Worm (Caenorhabditis elegans) whole organism, L1 larva: ENCODE data around the gene spd-3.

ENCODE experiments used
- C04F5.9 ChIP-seq: sonication (generic microtip); optimal IDR thresholded peaks from 2 replicates; lab custom pipeline; 2016; ENCODE audit warnings: missing genetic modification characterization, missing compliant biosample characterization
- Y116A8C.19 ChIP-seq: sonication (generic microtip); optimal IDR thresholded peaks from 2 replicates; lab custom pipeline; 2016; ENCODE audit warnings: missing compliant biosample characterization, missing genetic modification characterization, borderline replicate concordance
- aha-1 ChIP-seq: fragments of 150-350 bp; optimal IDR thresholded peaks from 2 replicates; lab custom pipeline; 2014; ENCODE audit warnings: missing biosample characterization, missing genetic modification characterization
- alr-1 ChIP-seq: fragments of 200-800 bp; sonication (Bioruptor generic); optimal IDR thresholded peaks from 2 replicates; lab custom pipeline; 2018; ENCODE audit warnings: borderline replicate concordance, mild to moderate bottlenecking, missing genetic modification characterization, missing compliant biosample characterization
- aly-2 ChIP-seq: fragments of 150-350 bp; optimal IDR thresholded peaks from 2 replicates; lab custom pipeline; 2014; ENCODE audit warnings: missing biosample characterization, missing genetic modification characterization
- ama-1 ChIP-seq: fragments of 150-350 bp; optimal IDR thresholded peaks from 2 replicates; lab custom pipeline; 2014
- blmp-1 ChIP-seq: fragments of 150-350 bp; optimal IDR thresholded peaks from 2 replicates; lab custom pipeline; 2014; ENCODE audit warnings: missing biosample characterization, missing genetic modification characterization
- ceh-82 ChIP-seq, 3 experiments: fragments of 150-350 bp in 1 of 3; sonication (generic microtip) in 2 of 3; optimal IDR thresholded peaks; 2 replicates each; lab custom pipeline; 2014 to 2017; ENCODE audit warnings: missing biosample characterization in 3 of 3, missing genetic modification characterization in 3 of 3
- ceh-88 ChIP-seq: fragments of 200-800 bp; sonication (Bioruptor generic); IDR thresholded peaks from 2 replicates; pipeline ENCODE4 v1.3.6; 2022; ENCODE audit warnings: missing genetic modification characterization, missing compliant biosample characterization
- ceh-90 ChIP-seq: sonication (generic microtip); optimal IDR thresholded peaks from 2 replicates; lab custom pipeline; 2016; ENCODE audit warnings: missing genetic modification characterization, missing compliant biosample characterization
- ces-1 ChIP-seq: fragments of 150-350 bp; optimal IDR thresholded peaks from 2 replicates; lab custom pipeline; 2014; ENCODE audit warnings: missing biosample characterization, missing genetic modification reagents, missing genetic modification characterization
- dpl-1 ChIP-seq, 3 experiments: fragments of 150-350 bp in 2 of 3; sonication (generic microtip) in 1 of 3; optimal IDR thresholded peaks; 2 replicates each; lab custom pipeline; 2014 to 2017; ENCODE audit warnings: missing biosample characterization in 3 of 3, missing genetic modification characterization in 3 of 3, missing genetic modification reagents in 3 of 3
- dsc-1 ChIP-seq: sonication (generic microtip); optimal IDR thresholded peaks from 2 replicates; lab custom pipeline; 2016; ENCODE audit warnings: mild to moderate bottlenecking, missing genetic modification characterization, missing compliant biosample characterization
- egl-13 ChIP-seq: sonication (generic microtip); optimal IDR thresholded peaks from 2 replicates; lab custom pipeline; 2016; ENCODE audit warnings: missing genotype, missing genetic modification reagents, missing genetic modification characterization, missing compliant biosample characterization
- egl-27 ChIP-seq, 2 experiments: fragments of 150-350 bp in 1 of 2; sonication (generic microtip); optimal IDR thresholded peaks; 3 replicates each; lab custom pipeline; 2017 to 2018; ENCODE audit warnings: missing biosample characterization in 2 of 2, missing genetic modification characterization in 2 of 2, missing genetic modification reagents in 2 of 2
- elt-3 ChIP-seq, 6 experiments: fragments of 150-350 bp in 1 of 6; sonication (generic microtip); optimal IDR thresholded peaks; 2 replicates each; lab custom pipeline; 2017 to 2018; ENCODE audit warnings: missing biosample characterization in 6 of 6, missing genetic modification characterization in 6 of 6, inconsistent platforms in 1 of 6
- fkh-10 ChIP-seq: sonication (generic microtip); optimal IDR thresholded peaks from 2 replicates; lab custom pipeline; 2017; ENCODE audit warnings: missing biosample characterization, missing genetic modification reagents, missing genetic modification characterization
- fkh-4 ChIP-seq: sonication (generic microtip); optimal IDR thresholded peaks from 2 replicates; lab custom pipeline; 2016; ENCODE audit warnings: missing compliant biosample characterization, missing genetic modification characterization, borderline replicate concordance
- fkh-8 ChIP-seq: sonication (generic microtip); optimal IDR thresholded peaks from 2 replicates; lab custom pipeline; 2016; ENCODE audit warnings: mild to moderate bottlenecking, missing genetic modification characterization, missing compliant biosample characterization
- grh-1 ChIP-seq: fragments of 200-800 bp; sonication (Bioruptor generic); IDR thresholded peaks from 2 replicates; pipeline ENCODE4 v1.3.6; 2022; ENCODE audit warnings: missing genetic modification reagents, missing genetic modification characterization, missing compliant biosample characterization
- irx-1 ChIP-seq: sonication (generic microtip); optimal IDR thresholded peaks from 2 replicates; lab custom pipeline; 2016; ENCODE audit warnings: missing genetic modification characterization, missing compliant biosample characterization
- jun-1 ChIP-seq: fragments of 150-350 bp; optimal IDR thresholded peaks from 2 replicates; lab custom pipeline; 2014; ENCODE audit warnings: missing biosample characterization, missing genetic modification reagents, missing genetic modification characterization
- lin-14 ChIP-seq: fragments of 200-800 bp; sonication (Bioruptor generic); optimal IDR thresholded peaks from 2 replicates; lab custom pipeline; 2018; ENCODE audit warnings: mild to moderate bottlenecking, missing genetic modification characterization, moderate library complexity, missing compliant biosample characterization
- lin-15B ChIP-seq: fragments of 150-350 bp; sonication (generic microtip); optimal IDR thresholded peaks from 3 replicates; lab custom pipeline; 2014; ENCODE audit warnings: missing biosample characterization, missing genetic modification characterization
- lin-35 ChIP-seq, 2 experiments: fragments of 150-350 bp; optimal IDR thresholded peaks; 2 replicates each; lab custom pipeline; 2014; ENCODE audit warnings: missing biosample characterization in 2 of 2, missing genetic modification characterization in 2 of 2, missing genetic modification reagents in 2 of 2
- lin-39 ChIP-seq: fragments of 150-350 bp; optimal IDR thresholded peaks from 2 replicates; lab custom pipeline; 2014; ENCODE audit warnings: missing biosample characterization, missing genetic modification reagents, missing genetic modification characterization
- lsy-2 ChIP-seq, 2 experiments: fragments of 150-350 bp; optimal IDR thresholded peaks; 2 replicates each; lab custom pipeline; 2014; ENCODE audit warnings: missing biosample characterization in 2 of 2, missing genetic modification characterization in 2 of 2
- mep-1 ChIP-seq: fragments of 150-350 bp; optimal IDR thresholded peaks from 2 replicates; lab custom pipeline; 2014; ENCODE audit warnings: missing biosample characterization, missing genetic modification characterization
- nhr-19 ChIP-seq: fragments of 200-800 bp; sonication (Bioruptor generic); conservative IDR thresholded peaks from 2 replicates; pipeline ENCODE4 v1.3.6; 2022; ENCODE audit warnings: missing genetic modification characterization, missing compliant biosample characterization
- nhr-237 ChIP-seq: fragments of 150-350 bp; optimal IDR thresholded peaks from 2 replicates; lab custom pipeline; 2014; ENCODE audit warnings: missing biosample characterization, missing genetic modification characterization
- nhr-47 ChIP-seq: sonication (generic microtip); optimal IDR thresholded peaks from 2 replicates; lab custom pipeline; 2016; ENCODE audit warnings: mild to moderate bottlenecking, missing genetic modification characterization, moderate library complexity, missing compliant biosample characterization
- nhr-71 ChIP-seq: sonication (generic microtip); optimal IDR thresholded peaks from 2 replicates; lab custom pipeline; 2016; ENCODE audit warnings: mild to moderate bottlenecking, missing genetic modification characterization, moderate library complexity, missing compliant biosample characterization
- nhr-76 ChIP-seq: sonication (generic microtip); optimal IDR thresholded peaks from 2 replicates; lab custom pipeline; 2017; ENCODE audit warnings: missing biosample characterization, missing genetic modification characterization
- nhr-77 ChIP-seq: fragments of 150-350 bp; optimal IDR thresholded peaks from 2 replicates; lab custom pipeline; 2014; ENCODE audit warnings: missing biosample characterization, missing genetic modification characterization
- nhr-85 ChIP-seq: sonication (generic microtip); peaks from one replicate; lab custom pipeline; 2016; ENCODE audit warnings: missing genetic modification characterization, inconsistent platforms, missing compliant biosample characterization
- pax-3 ChIP-seq: fragments of 200-800 bp; sonication (Bioruptor generic); optimal IDR thresholded peaks from 2 replicates; lab custom pipeline; 2018; ENCODE audit warnings: mild to moderate bottlenecking, missing genetic modification characterization, moderate library complexity, missing compliant biosample characterization
- pqm-1 ChIP-seq: sonication (generic microtip); optimal IDR thresholded peaks from 3 replicates; lab custom pipeline; 2017; ENCODE audit warnings: missing biosample characterization, missing genetic modification characterization
- rnt-1 ChIP-seq: sonication (generic microtip); optimal IDR thresholded peaks from 2 replicates; lab custom pipeline; 2016; ENCODE audit warnings: mild to moderate bottlenecking, missing genetic modification characterization, moderate library complexity, missing compliant biosample characterization
- snpc-4 ChIP-seq: fragments of 150-350 bp; optimal IDR thresholded peaks from 2 replicates; lab custom pipeline; 2014; ENCODE audit warnings: missing biosample characterization, missing genetic modification characterization
- snu-23 ChIP-seq: sonication (generic microtip); optimal IDR thresholded peaks from 2 replicates; lab custom pipeline; 2016; ENCODE audit warnings: missing genetic modification characterization, missing compliant biosample characterization
- sox-4 ChIP-seq: sonication (generic microtip); optimal IDR thresholded peaks from 2 replicates; lab custom pipeline; 2016; ENCODE audit warnings: missing genetic modification characterization, missing compliant biosample characterization
- sptf-1 ChIP-seq: fragments of 150-350 bp; optimal IDR thresholded peaks from 2 replicates; lab custom pipeline; 2014; ENCODE audit warnings: missing biosample characterization, missing genetic modification characterization
- sup-37 ChIP-seq: fragments of 200-800 bp; sonication (Bioruptor generic); optimal IDR thresholded peaks from 2 replicates; lab custom pipeline; 2018; ENCODE audit warnings: mild to moderate bottlenecking, missing genetic modification characterization, missing compliant biosample characterization
- swsn-7 ChIP-seq: sonication (generic microtip); optimal IDR thresholded peaks from 2 replicates; lab custom pipeline; 2016; ENCODE audit warnings: missing genetic modification characterization, missing compliant biosample characterization
- tbx-2 ChIP-seq: sonication (generic microtip); optimal IDR thresholded peaks from 2 replicates; lab custom pipeline; 2016; ENCODE audit warnings: missing genetic modification characterization, missing compliant biosample characterization
- unc-30 ChIP-seq: sonication (generic microtip); optimal IDR thresholded peaks from 2 replicates; lab custom pipeline; 2017; ENCODE audit warnings: missing biosample characterization, missing genetic modification characterization
- unc-86 ChIP-seq: sonication (generic microtip); optimal IDR thresholded peaks from 2 replicates; lab custom pipeline; 2016; ENCODE audit warnings: missing genetic modification characterization, missing compliant biosample characterization
- unc-98 ChIP-seq: fragments of 200-800 bp; sonication (Bioruptor generic); IDR thresholded peaks from 2 replicates; pipeline ENCODE4 v1.3.6; 2022; ENCODE audit warnings: missing genetic modification characterization, missing compliant biosample characterization
- xbp-1 ChIP-seq: sonication (generic microtip); optimal IDR thresholded peaks from 2 replicates; lab custom pipeline; 2016; ENCODE audit warnings: missing genetic modification characterization, missing compliant biosample characterization
- zag-1 ChIP-seq: fragments of 150-350 bp; optimal IDR thresholded peaks from 2 replicates; lab custom pipeline; 2014; ENCODE audit warnings: missing biosample characterization, missing genetic modification characterization

The spd-3 gene

ce11 chrIV:6751213-6751612 is 11.3 kb upstream of the spd-3 start:
- TF ChIP-seq lin-14 (GFP tag; lab: Kevin White, UChicago) (peak; percentile 58), nhr-237 (tag; lab: Kevin White, UChicago) (no peak), nhr-71 (tag; lab: Kevin White, UChicago) (peak; percentile 82), fkh-4 (tag; lab: Kevin White, UChicago) (peak; percentile 33), alr-1 (tag; lab: Kevin White, UChicago) (no peak), mep-1 (tag; lab: Kevin White, UChicago) (no peak), lin-35 (GFP tag; optimal IDR thresholded peaks at IDR 0.05; lab: Kevin White, UChicago) (peak in 1 of 2 experiments; percentile 10), dsc-1 (tag; lab: Kevin White, UChicago) (peak; percentile 81), sup-37 (no peak), lsy-2 (tag; optimal IDR thresholded peaks at IDR 0.05; lab: Kevin White, UChicago) (peak in 1 of 2 experiments; percentile 23), tbx-2 (tag; lab: Kevin White, UChicago) (no peak), ces-1 (GFP tag; lab: Kevin White, UChicago) (no peak), fkh-10 (no peak), pqm-1 (tag; lab: Kevin White, UChicago) (no peak), unc-30 (tag; lab: Kevin White, UChicago) (no peak), C04F5.9 (no peak), swsn-7 (tag; lab: Kevin White, UChicago) (peak; percentile 11), lin-39 (tag; lab: Kevin White, UChicago) (no peak), nhr-19 (GFP tag; lab: Robert Waterston, UW) (peak; percentile 30; the same call in 1 of the 2 replicates), irx-1 (no peak), rnt-1 (peak; percentile 73), nhr-85 (no peak), grh-1 (GFP tag; lab: Robert Waterston, UW) (no peak), ceh-88 (no peak), snu-23 (GFP tag; lab: Kevin White, UChicago) (peak; percentile 37), xbp-1 (tag; lab: Kevin White, UChicago) (no peak)

ce11 chrIV:6756374-6756773 is 6.1 kb upstream of the spd-3 start:
- TF ChIP-seq Y116A8C.19 (tag; lab: Kevin White, UChicago) (peak; percentile 3), blmp-1 (peak; percentile 91), dsc-1 (tag; lab: Kevin White, UChicago) (peak; percentile 62), nhr-237 (tag; lab: Kevin White, UChicago) (peak; percentile 69), aly-2 (tag; lab: Kevin White, UChicago) (peak; percentile 30), fkh-8 (peak; percentile 93), sptf-1 (no peak), alr-1 (tag; lab: Kevin White, UChicago) (no peak), unc-30 (tag; lab: Kevin White, UChicago) (no peak), nhr-85 (peak; percentile 78), ceh-82 (tag; optimal IDR thresholded peaks at IDR 0.05; lab: Kevin White, UChicago) (peak; percentile 76 to 89 (median 84)), zag-1 (tag; lab: Kevin White, UChicago) (peak; percentile 16), ama-1 (peak; percentile 37), ceh-90 (tag; lab: Kevin White, UChicago) (peak; percentile 21), jun-1 (tag; lab: Kevin White, UChicago) (peak; percentile 78), rnt-1 (peak; percentile 87), nhr-76 (tag; lab: Kevin White, UChicago) (no peak), ceh-88 (no peak; the same call in 1 of the 2 replicates), nhr-47 (tag; lab: Kevin White, UChicago) (peak; percentile 91), unc-98 (GFP tag; lab: Robert Waterston, UW) (no peak), irx-1 (peak; percentile 78), egl-13 (peak; percentile 88), lin-15B (tag; lab: Kevin White, UChicago) (peak; percentile 52), lin-35 (GFP tag; optimal IDR thresholded peaks at IDR 0.05; lab: Kevin White, UChicago) (peak; percentile 82 to 86), dpl-1 (GFP tag; optimal IDR thresholded peaks at IDR 0.05; lab: Kevin White, UChicago) (peak; percentile 71 to 82 (median 75)), snu-23 (GFP tag; lab: Kevin White, UChicago) (peak; percentile 92), sox-4 (tag; lab: Kevin White, UChicago) (peak; percentile 79), C04F5.9 (no peak), nhr-71 (tag; lab: Kevin White, UChicago) (peak; percentile 92), egl-27 (tag; optimal IDR thresholded peaks at IDR 0.05; lab: Kevin White, UChicago) (no peak), sup-37 (peak; percentile 29), snpc-4 (tag; lab: Kevin White, UChicago) (peak; percentile 66), aha-1 (tag; lab: Kevin White, UChicago) (peak; percentile 15), tbx-2 (tag; lab: Kevin White, UChicago) (peak; percentile 88), pax-3 (tag; lab: Kevin White, UChicago) (peak; percentile 73), nhr-77 (tag; lab: Kevin White, UChicago) (peak; percentile 77), unc-86 (tag; lab: Kevin White, UChicago) (peak; percentile 87), elt-3 (tag; optimal IDR thresholded peaks at IDR 0.05; lab: Kevin White, UChicago) (peak in 2 of 6 experiments; percentile 15 to 58)
